Worm (Caenorhabditis elegans): ENCODE measurements around the gene K09F6.15.

DNA sequence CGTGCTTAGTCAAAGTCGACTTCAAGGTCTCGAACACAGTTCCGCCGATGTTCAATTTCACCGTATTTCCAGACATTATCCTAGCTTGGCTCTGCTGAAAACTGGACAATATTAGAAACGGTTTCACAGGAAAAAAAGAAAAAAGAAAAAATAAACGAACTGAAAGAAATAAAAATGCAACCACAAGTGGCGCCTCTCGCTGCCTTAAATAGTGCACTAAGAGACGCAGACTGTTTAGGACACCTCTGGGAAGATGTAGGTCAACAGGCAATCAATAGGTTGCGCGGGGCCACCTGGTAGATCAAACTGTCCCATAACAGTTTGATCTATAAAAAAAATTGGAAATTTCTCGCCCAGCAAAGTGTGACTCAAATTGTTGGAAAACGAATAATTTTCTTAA, 21.4 kb upstream of the K09F6.15 start, which contains the start of gene B0281.4:
- no peak for TF ChIP-seq mdl-1 (tag; optimal IDR thresholded peaks at IDR 0.05)
- no peak for TF ChIP-seq lin-39 (tag; optimal IDR thresholded peaks at IDR 0.05)
- no peak for TF ChIP-seq mab-5 (tag; optimal IDR thresholded peaks at IDR 0.05)
- no peak for TF ChIP-seq snpc-4 (tag; optimal IDR thresholded peaks at IDR 0.05)
- TF ChIP-seq gmeb-1 (tag; optimal IDR thresholded peaks at IDR 0.05): no peak
- TF ChIP-seq lin-13 (GFP tag; optimal IDR thresholded peaks at IDR 0.05): no peak
- no peak for TF ChIP-seq crh-2 (tag; optimal IDR thresholded peaks at IDR 0.05)
- no peak for TF ChIP-seq nhr-25 (tag; optimal IDR thresholded peaks at IDR 0.05)
- no peak for TF ChIP-seq nhr-11 (tag; optimal IDR thresholded peaks at IDR 0.05)

Data from whole organism, L2 larva.